Fruit fly (Drosophila melanogaster): ENCODE data around the gene Ilp8.

The Ilp8 gene

DNA sequence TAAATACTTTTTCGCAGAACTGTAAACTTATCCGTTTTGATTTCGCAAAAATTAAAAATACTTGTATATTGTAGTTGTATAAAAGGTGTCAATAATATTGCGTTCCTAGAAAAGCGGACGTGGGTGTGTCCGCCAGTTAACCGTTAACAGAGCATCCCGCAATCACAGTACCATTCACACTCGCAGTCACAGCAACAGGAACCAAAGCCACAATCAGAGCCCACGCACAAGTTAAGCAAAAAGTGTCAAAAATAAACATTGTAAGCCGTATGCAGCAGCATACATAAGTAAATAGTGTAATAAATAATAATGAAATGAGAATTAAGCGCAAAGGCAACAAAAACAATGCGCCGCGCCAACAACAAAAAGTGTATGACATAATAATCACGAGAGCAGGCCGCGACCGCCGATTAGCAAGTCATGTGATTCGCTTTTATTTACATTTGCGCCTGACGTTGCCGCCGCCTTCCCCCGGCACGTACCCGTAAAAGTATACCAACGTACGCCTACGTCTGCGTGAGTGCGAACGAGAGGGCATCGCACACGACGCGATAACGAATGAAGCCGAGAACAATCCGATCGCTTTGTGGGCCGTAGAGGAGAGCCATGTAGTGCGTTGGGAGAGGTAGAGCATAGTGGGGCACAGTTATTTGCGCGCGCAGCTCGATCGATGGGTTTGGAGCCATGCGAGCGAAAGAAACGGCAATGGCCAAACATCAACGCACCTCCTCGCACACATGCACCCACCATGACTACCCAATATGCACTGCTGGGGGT lies 22.0 kb downstream of the Ilp8 start (continued):
- TF ChIP-seq Lpt (GFP tag; optimal IDR thresholded peaks at IDR 0.05), result peak; percentile 50
- peak; percentile 47 for TF ChIP-seq Smox (GFP tag; optimal IDR thresholded peaks at IDR 0.05)
- no peak for TF ChIP-seq Ets96B (tag; optimal IDR thresholded peaks at IDR 0.05)
- TF ChIP-seq CG31627 (GFP tag; optimal IDR thresholded peaks at IDR 0.05), result peak; percentile 46
- TF ChIP-seq dac (GFP tag; optimal IDR thresholded peaks at IDR 0.05), result no peak
- TF ChIP-seq CG3919 (GFP tag; optimal IDR thresholded peaks at IDR 0.05), result peak; percentile 1
- no peak for TF ChIP-seq CG4318 (GFP tag; optimal IDR thresholded peaks at IDR 0.05)
- peak; percentile 46 for TF ChIP-seq Gug (GFP tag; IDR thresholded peaks at IDR 0.05)
- peak; percentile 48 for TF ChIP-seq lz (GFP tag; optimal IDR thresholded peaks at IDR 0.05)
- peak; percentile 21 for TF ChIP-seq Eip93F (GFP tag; optimal IDR thresholded peaks at IDR 0.05)
- TF ChIP-seq Eip75B (GFP tag; optimal IDR thresholded peaks at IDR 0.05), result peak; percentile 56
- peak; percentile 15 for TF ChIP-seq cyc (GFP tag; optimal IDR thresholded peaks at IDR 0.05)
- TF ChIP-seq Ets21C (GFP tag; optimal IDR thresholded peaks at IDR 0.05), result no peak
- TF ChIP-seq achi (GFP tag; optimal IDR thresholded peaks at IDR 0.05), result no peak
- TF ChIP-seq CG9139 (GFP tag; optimal IDR thresholded peaks at IDR 0.05), result peak; percentile 49
- no peak for TF ChIP-seq CG11762 (GFP tag; optimal IDR thresholded peaks at IDR 0.05; ENCODE audit: insufficient read depth)
- peak; percentile 70 for TF ChIP-seq Eip78C (GFP tag)
- TF ChIP-seq dsx (GFP tag; optimal IDR thresholded peaks at IDR 0.05; ENCODE audit: poor library complexity, severe bottlenecking), result peak; percentile 41
- no peak for TF ChIP-seq CG6808 (GFP tag; optimal IDR thresholded peaks at IDR 0.05)
- peak in 1 of 2 experiments; percentile 14 for TF ChIP-seq salr (GFP tag; optimal IDR thresholded peaks at IDR 0.05)
- TF ChIP-seq Met (GFP tag; optimal IDR thresholded peaks at IDR 0.05), result peak; percentile 32
- TF ChIP-seq CG6854 (GFP tag; optimal IDR thresholded peaks at IDR 0.05), result peak; percentile 43
- peak; percentile 45 for TF ChIP-seq CG34406 (GFP tag; optimal IDR thresholded peaks at IDR 0.05)
- peak; percentile 63 for TF ChIP-seq Hr39 (GFP tag; optimal IDR thresholded peaks at IDR 0.05)
- no peak for TF ChIP-seq spab (GFP tag; optimal IDR thresholded peaks at IDR 0.05)
- TF ChIP-seq Sox102F (GFP tag; optimal IDR thresholded peaks at IDR 0.05), result peak; percentile 6

- TF ChIP-seq CG6163 (GFP tag; IDR thresholded peaks at IDR 0.05), result 0 out of 3 replicates have a peak, but pooled peaks have one; percentile 21
- TF ChIP-seq svp (GFP tag), result peak; percentile 42
- peak; percentile 39 for TF ChIP-seq Eip78C (GFP tag)
- TF ChIP-seq vri (GFP tag; optimal IDR thresholded peaks at IDR 0.05), result peak; percentile 74
- no peak for TF ChIP-seq CG31627 (GFP tag; optimal IDR thresholded peaks at IDR 0.05)
- peak; percentile 65 for TF ChIP-seq Eip93F (GFP tag; optimal IDR thresholded peaks at IDR 0.05)
- no peak for TF ChIP-seq CG10669 (GFP tag; optimal IDR thresholded peaks at IDR 0.05)
- peak; percentile 41 for TF ChIP-seq fkh (GFP tag; optimal IDR thresholded peaks at IDR 0.05)
Measured at dm6 chr3L:17008911-17009364, 22.9 kb downstream of the Ilp8 start.

- TF ChIP-seq CG6163 (GFP tag; IDR thresholded peaks at IDR 0.05) (no peak), CG10631 (GFP tag; optimal IDR thresholded peaks at IDR 0.05) (no peak), Sox102F (GFP tag; optimal IDR thresholded peaks at IDR 0.05) (no peak), CG10669 (GFP tag; optimal IDR thresholded peaks at IDR 0.05) (no peak), svp (GFP tag) (no peak), CG11294 (GFP tag; IDR thresholded peaks at IDR 0.05) (no peak), topi (GFP tag; optimal IDR thresholded peaks at IDR 0.05) (no peak), Hr39 (GFP tag; optimal IDR thresholded peaks at IDR 0.05) (no peak), Hr4 (GFP tag; optimal IDR thresholded peaks at IDR 0.05) (no peak), CG3032 (tag; optimal IDR thresholded peaks at IDR 0.05) (no peak), CG11762 (GFP tag; optimal IDR thresholded peaks at IDR 0.05; ENCODE audit: insufficient read depth) (no peak), CG34406 (GFP tag; optimal IDR thresholded peaks at IDR 0.05) (no peak), CG11902 (GFP tag; optimal IDR thresholded peaks at IDR 0.05) (no peak), Eip93F (GFP tag; optimal IDR thresholded peaks at IDR 0.05) (no peak), net (GFP tag; optimal IDR thresholded peaks at IDR 0.05) (no peak), CG8632 (GFP tag; optimal IDR thresholded peaks at IDR 0.05) (no peak), Eip78C (GFP tag) (no peak), cyc (GFP tag; optimal IDR thresholded peaks at IDR 0.05) (no peak), CG6854 (GFP tag; optimal IDR thresholded peaks at IDR 0.05) (no peak)
Measured at dm6 chr3L:17007945-17008344, 23.9 kb downstream of the Ilp8 start.

All from whole organism, prepupa.